Fruit fly (Drosophila melanogaster) whole organism, embryonic: ENCODE measurements around the gene soti.
A peak's percentile ranks its signal among the peaks of the same experiment; 100 is the strongest.

Experiments used
- Atf3 ChIP-seq: fragments of 200-800 bp; sonication (Bioruptor generic); optimal IDR thresholded peaks from 3 replicates; lab custom pipeline; 2016; ENCODE audit warnings: missing biosample characterization, missing genetic modification characterization
- Awh ChIP-seq: fragments of 200-800 bp; sonication (Bioruptor generic); IDR thresholded peaks from 2 replicates; pipeline ENCODE4, ENCODE4 v1.3.6; 2022; ENCODE audit warnings: missing biosample characterization, missing genetic modification characterization
- Blimp-1 ChIP-seq: fragments of 200-800 bp; sonication (Bioruptor generic); optimal IDR thresholded peaks from 3 replicates; lab custom pipeline; 2018; ENCODE audit warnings: missing biosample characterization, missing genetic modification characterization, mild to moderate bottlenecking, moderate library complexity, missing genetic modification reagents
- CG10431 ChIP-seq: fragments of 200-800 bp; sonication (Bioruptor generic); optimal IDR thresholded peaks from 3 replicates; lab custom pipeline; 2018; ENCODE audit warnings: missing biosample characterization, mild to moderate bottlenecking, missing genetic modification characterization
- CG10565 ChIP-seq: fragments of 200-800 bp; sonication (Bioruptor generic); optimal IDR thresholded peaks from 3 replicates; lab custom pipeline; 2016; ENCODE audit warnings: missing biosample characterization, mild to moderate bottlenecking, missing genetic modification characterization
- CG11398 ChIP-seq: fragments of 200-800 bp; sonication (Bioruptor generic); optimal IDR thresholded peaks from 2 replicates; lab custom pipeline; 2016; ENCODE audit warnings: missing biosample characterization, missing genetic modification characterization
- CG11504 ChIP-seq: fragments of 200-800 bp; sonication (Bioruptor generic); optimal IDR thresholded peaks from 3 replicates; lab custom pipeline; 2019; ENCODE audit warnings: missing biosample characterization, mild to moderate bottlenecking, missing genetic modification characterization, moderate library complexity
- CG1529 ChIP-seq: fragments of 200-800 bp; sonication (Bioruptor generic); optimal IDR thresholded peaks from 3 replicates; lab custom pipeline; 2018; ENCODE audit warnings: missing biosample characterization, missing genetic modification characterization
- CG15514 ChIP-seq: fragments of 200-800 bp; sonication (Bioruptor generic); optimal IDR thresholded peaks from 3 replicates; lab custom pipeline; 2017; ENCODE audit warnings: missing biosample characterization, missing genetic modification characterization, mild to moderate bottlenecking, moderate library complexity, missing genetic modification reagents
- CG17361 ChIP-seq: fragments of 200-800 bp; sonication (Bioruptor generic); IDR thresholded peaks from 3 replicates; pipeline ENCODE4 v1.3.6; 2022; ENCODE audit warnings: missing biosample characterization, missing genetic modification characterization
- CG34224 ChIP-seq: fragments of 200-800 bp; sonication (Bioruptor generic); IDR thresholded peaks from 3 replicates; pipeline ENCODE4 v1.3.6; 2022; ENCODE audit warnings: missing biosample characterization, missing genetic modification characterization; ENCODE audit not compliant: partially characterized antibody
- CG3726 ChIP-seq: fragments of 200-800 bp; sonication (Bioruptor generic); IDR thresholded peaks from 3 replicates; pipeline ENCODE4, ENCODE4 v1.3.6; 2022; ENCODE audit warnings: missing biosample characterization, missing genetic modification characterization
- CG42726 ChIP-seq: fragments of 200-800 bp; sonication (Bioruptor generic); IDR thresholded peaks from 2 replicates; pipeline ENCODE4 v1.3.6; 2022; ENCODE audit warnings: missing biosample characterization, missing genetic modification characterization; ENCODE audit not compliant: partially characterized antibody
- CG4328 ChIP-seq: fragments of 200-800 bp; sonication (Bioruptor generic); optimal IDR thresholded peaks from 3 replicates; lab custom pipeline; 2017; ENCODE audit warnings: missing biosample characterization, missing genetic modification reagents, missing genetic modification characterization
- CG4424 ChIP-seq: fragments of 200-800 bp; sonication (Bioruptor generic); optimal IDR thresholded peaks from 3 replicates; lab custom pipeline; 2016; ENCODE audit warnings: missing biosample characterization, missing genetic modification characterization
- CG4820 ChIP-seq: fragments of 200-800 bp; sonication (Bioruptor generic); optimal IDR thresholded peaks from 3 replicates; lab custom pipeline; 2016; ENCODE audit warnings: missing biosample characterization, missing genetic modification characterization
- CG4854 ChIP-seq: fragments of 200-800 bp; sonication (Bioruptor generic); optimal IDR thresholded peaks from 2 replicates; lab custom pipeline; 2016; ENCODE audit warnings: missing biosample characterization, missing genetic modification characterization, inconsistent platforms
- CG5953 ChIP-seq: fragments of 200-800 bp; sonication (Bioruptor generic); IDR thresholded peaks from 2 replicates; pipeline ENCODE4 v1.3.6; 2022; ENCODE audit warnings: missing biosample characterization, missing genetic modification characterization
- CG6175 ChIP-seq: fragments of 200-800 bp; sonication (Bioruptor generic); IDR thresholded peaks from 3 replicates; pipeline ENCODE4 v1.3.6; 2022; ENCODE audit warnings: missing biosample characterization, missing genetic modification characterization
- CG6254 ChIP-seq: fragments of 200-800 bp; sonication (Bioruptor generic); optimal IDR thresholded peaks from 3 replicates; lab custom pipeline; 2017; ENCODE audit warnings: mild to moderate bottlenecking, missing biosample characterization, missing genetic modification reagents, missing genetic modification characterization
- CG7372 ChIP-seq: fragments of 200-800 bp; sonication (Bioruptor generic); IDR thresholded peaks from 2 replicates; pipeline ENCODE4 v1.3.6; 2022; ENCODE audit warnings: missing biosample characterization, missing genetic modification characterization
- CHES-1-like ChIP-seq: fragments of 200-800 bp; sonication (Bioruptor generic); optimal IDR thresholded peaks from 2 replicates; lab custom pipeline; 2016; ENCODE audit warnings: missing biosample characterization, missing genetic modification characterization
- Dad ChIP-seq: fragments of 200-800 bp; sonication (Bioruptor generic); optimal IDR thresholded peaks from 3 replicates; lab custom pipeline; 2016; ENCODE audit warnings: missing biosample characterization, missing genetic modification characterization
- E2f1 ChIP-seq: fragments of 200-800 bp; sonication (Bioruptor generic); IDR thresholded peaks from 2 replicates; pipeline ENCODE4 v1.3.6; 2022; ENCODE audit warnings: missing biosample characterization, missing genetic modification characterization
- E2f2 ChIP-seq: fragments of 200-800 bp; sonication (Bioruptor generic); IDR thresholded peaks from 2 replicates; pipeline ENCODE4 v1.3.6; 2022; ENCODE audit warnings: missing biosample characterization, missing genetic modification characterization
- Gug ChIP-seq: fragments of 200-800 bp; sonication (Bioruptor generic); IDR thresholded peaks from 4 replicates; pipeline ENCODE4 v1.3.6; 2022; ENCODE audit warnings: missing biosample characterization, missing genetic modification characterization
- HLH3B ChIP-seq: fragments of 200-800 bp; sonication (Bioruptor generic); IDR thresholded peaks from 2 replicates; pipeline ENCODE4 v1.3.6; 2022; ENCODE audit warnings: missing biosample characterization, missing genetic modification characterization
- HmgD ChIP-seq: fragments of 200-800 bp; sonication (Bioruptor generic); optimal IDR thresholded peaks from 3 replicates; lab custom pipeline; 2016; ENCODE audit warnings: missing biosample characterization, missing genetic modification characterization
- Hr39 ChIP-seq: fragments of >200 bp; optimal IDR thresholded peaks from 2 replicates; lab custom pipeline; 2017
- Lhr ChIP-seq: fragments of 200-800 bp; sonication (Bioruptor generic); optimal IDR thresholded peaks from 3 replicates; lab custom pipeline; 2017; ENCODE audit warnings: mild to moderate bottlenecking, missing biosample characterization, missing genetic modification reagents, missing genetic modification characterization
- MTF-1 ChIP-seq: fragments of 200-800 bp; sonication (Bioruptor generic); optimal IDR thresholded peaks from 2 replicates; lab custom pipeline; 2018; ENCODE audit warnings: missing biosample characterization, mild to moderate bottlenecking, missing genetic modification characterization, borderline replicate concordance
- Mes4 ChIP-seq: fragments of 200-800 bp; sonication (Bioruptor generic); optimal IDR thresholded peaks from 2 replicates; lab custom pipeline; 2016; ENCODE audit warnings: missing biosample characterization, missing genetic modification characterization
- Mrtf ChIP-seq: fragments of 200-800 bp; sonication (Bioruptor generic); IDR thresholded peaks from 3 replicates; pipeline ENCODE4 v1.3.6; 2022; ENCODE audit warnings: missing biosample characterization, missing genetic modification characterization
- Oaz ChIP-seq: fragments of 200-800 bp; sonication (Bioruptor generic); IDR thresholded peaks from 2 replicates; pipeline ENCODE4 v1.3.6; 2022; ENCODE audit warnings: missing biosample characterization, missing genetic modification characterization
- Ptx1 ChIP-seq: fragments of 200-800 bp; sonication (Bioruptor generic); IDR thresholded peaks from 2 replicates; pipeline ENCODE4 v1.3.6; 2022; ENCODE audit warnings: missing biosample characterization, missing genetic modification characterization
- ap ChIP-seq: fragments of 200-800 bp; sonication (Bioruptor generic); IDR thresholded peaks from 2 replicates; pipeline ENCODE4 v1.3.6; 2022; ENCODE audit warnings: missing biosample characterization, missing genetic modification characterization
- bbx ChIP-seq: fragments of 200-800 bp; sonication (Bioruptor generic); IDR thresholded peaks from 2 replicates; pipeline ENCODE4 v1.3.6; 2022; ENCODE audit warnings: missing biosample characterization, missing genetic modification characterization; ENCODE audit not compliant: partially characterized antibody
- chif ChIP-seq, 2 experiments: fragments of 200-800 bp; sonication (Bioruptor generic); optimal IDR thresholded peaks; 3 replicates each; lab custom pipeline; 2016; ENCODE audit warnings: missing biosample characterization in 2 of 2, missing genetic modification characterization in 2 of 2
- chm ChIP-seq: fragments of 200-800 bp; sonication (Bioruptor generic); IDR thresholded peaks from 2 replicates; pipeline ENCODE4 v1.3.6; 2022; ENCODE audit warnings: missing biosample characterization, missing genetic modification characterization
- da ChIP-seq: fragments of 200-800 bp; sonication (Bioruptor generic); optimal IDR thresholded peaks from 2 replicates; lab custom pipeline; 2016; ENCODE audit warnings: missing biosample characterization, missing genetic modification characterization
- danr ChIP-seq: fragments of 200-800 bp; sonication (Bioruptor generic); IDR thresholded peaks from 2 replicates; pipeline ENCODE4 v1.3.6; 2022; ENCODE audit warnings: missing biosample characterization, missing genetic modification characterization
- dm ChIP-seq: fragments of 200-800 bp; sonication (Bioruptor generic); optimal IDR thresholded peaks from 3 replicates; lab custom pipeline; 2016; ENCODE audit warnings: missing biosample characterization, missing genetic modification characterization
- gcm2 ChIP-seq: fragments of 200-800 bp; sonication (Bioruptor generic); optimal IDR thresholded peaks from 2 replicates; lab custom pipeline; 2016; ENCODE audit warnings: missing biosample characterization, missing genetic modification characterization
- hth ChIP-seq: fragments of >200 bp; optimal IDR thresholded peaks from 2 replicates; lab custom pipeline; 2017; ENCODE audit warnings: inconsistent platforms
- kay ChIP-seq: fragments of 200-800 bp; sonication (Bioruptor generic); optimal IDR thresholded peaks from 2 replicates; lab custom pipeline; 2016; ENCODE audit warnings: missing biosample characterization, missing genetic modification characterization
- mam ChIP-seq: fragments of 200-800 bp; sonication (Bioruptor generic); optimal IDR thresholded peaks from 3 replicates; lab custom pipeline; 2016; ENCODE audit warnings: missing biosample characterization, missing genetic modification characterization
- onecut ChIP-seq: fragments of 200-800 bp; sonication (Bioruptor generic); IDR thresholded peaks from 2 replicates; pipeline ENCODE4 v1.3.6; 2022; ENCODE audit warnings: missing biosample characterization, missing genetic modification characterization
- p53 ChIP-seq: fragments of 200-800 bp; sonication (Bioruptor generic); optimal IDR thresholded peaks from 2 replicates; lab custom pipeline; 2016; ENCODE audit warnings: missing biosample characterization, missing genetic modification characterization
- phol ChIP-seq: fragments of 200-800 bp; sonication (Bioruptor generic); optimal IDR thresholded peaks from 3 replicates; lab custom pipeline; 2018; ENCODE audit warnings: missing biosample characterization, mild to moderate bottlenecking, missing genetic modification characterization, moderate library complexity
- zen2 ChIP-seq: fragments of 200-800 bp; sonication (Bioruptor generic); IDR thresholded peaks from 3 replicates; pipeline ENCODE4 v1.3.6; 2022; ENCODE audit warnings: missing biosample characterization, missing genetic modification characterization; ENCODE audit not compliant: partially characterized antibody

soti gene

DNA sequence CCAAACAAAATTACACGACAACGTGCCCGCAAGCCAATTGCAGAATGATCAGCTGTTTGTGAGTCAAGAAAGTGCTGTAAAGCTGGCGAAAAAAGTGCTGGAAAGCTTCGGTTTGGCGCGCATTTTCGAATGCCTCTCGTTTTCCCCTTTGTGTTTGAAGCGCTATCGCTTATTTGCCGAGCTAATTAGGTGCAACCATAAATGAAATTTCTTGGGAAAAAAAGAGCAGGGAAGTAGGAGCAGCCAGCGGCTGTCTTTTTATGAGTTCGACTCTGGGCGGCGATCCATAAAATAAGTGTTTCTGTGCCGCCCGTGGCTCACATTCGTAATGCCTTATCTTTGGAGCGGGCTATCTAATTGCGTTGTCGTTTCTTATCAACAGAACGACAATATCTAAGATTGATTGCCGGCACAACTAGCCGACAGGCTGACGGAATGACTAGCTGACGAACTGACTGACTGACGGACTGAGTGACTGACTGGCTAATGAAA lies 19.7 kb downstream of the soti start, which contains the start of gene Dnaaf5 (continued):
- no peak for TF ChIP-seq mam (GFP tag; lab: Kevin White, UChicago)
- no peak for TF ChIP-seq CG6254 (GFP tag; lab: Kevin White, UChicago)
- TF ChIP-seq Dad: no peak
- peak; percentile 48; the same call in 1 of the 3 replicates for TF ChIP-seq CG6175 (GFP tag; lab: Robert Waterston, UW)
- peak; percentile 13 for TF ChIP-seq dm (GFP tag; lab: Kevin White, UChicago)
- TF ChIP-seq CG11504 (tag; lab: Kevin White, UChicago): peak; percentile 69
- TF ChIP-seq zen2 (GFP tag; lab: Robert Waterston, UW): no peak
- TF ChIP-seq CG4424 (GFP tag; lab: Kevin White, UChicago): no peak
- TF ChIP-seq kay (GFP tag; lab: Kevin White, UChicago): no peak
- no peak for TF ChIP-seq HLH3B (GFP tag; lab: Robert Waterston, UW)
- no peak for TF ChIP-seq CG10565 (GFP tag; lab: Kevin White, UChicago)
- TF ChIP-seq phol (tag; lab: Kevin White, UChicago): no peak

DNA sequence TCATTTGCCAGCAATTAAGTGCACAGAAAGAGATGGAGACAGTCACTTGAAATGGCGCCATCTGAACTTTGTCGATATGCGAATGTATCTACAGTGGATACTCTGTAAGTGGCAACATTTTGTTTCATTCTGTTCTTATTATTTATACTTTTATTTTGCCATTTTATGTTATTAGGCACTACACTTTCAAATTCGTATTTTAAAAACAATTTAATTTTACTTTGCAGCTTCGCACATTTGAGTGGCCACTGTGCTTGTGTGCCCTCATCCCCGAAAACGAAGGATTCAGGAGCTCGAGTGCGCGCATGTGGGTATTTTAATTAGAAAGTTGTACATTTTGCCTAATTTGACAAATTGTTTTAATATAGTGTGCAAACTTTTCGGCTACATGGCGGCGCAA lies 24.1 kb downstream of the soti start:
- TF ChIP-seq CG42726 (GFP tag; lab: Robert Waterston, UW) (no peak), CG10431 (GFP tag; lab: Kevin White, UChicago) (no peak), Awh (GFP tag; lab: Robert Waterston, UW) (peak; percentile 27; the same call in 1 of the 2 replicates), CHES-1-like (GFP tag; lab: Kevin White, UChicago) (no peak), Hr39 (lab: Kevin White, UChicago) (no peak), CG34224 (GFP tag; lab: Robert Waterston, UW) (no peak), Blimp-1 (GFP tag; lab: Kevin White, UChicago) (peak; percentile 45), hth (lab: Kevin White, UChicago) (no peak), Dad (no peak), CG5953 (no peak), CG11398 (GFP tag; lab: Kevin White, UChicago) (no peak), CG3726 (no peak), CG15514 (GFP tag; lab: Kevin White, UChicago) (no peak), gcm2 (no peak), MTF-1 (GFP tag; lab: Kevin White, UChicago) (no peak), Mes4 (GFP tag; lab: Kevin White, UChicago) (no peak), Oaz (GFP tag; lab: Robert Waterston, UW) (peak; percentile 15; the same call in 1 of the 2 replicates), CG4820 (peak; percentile 23), E2f1 (GFP tag; lab: Robert Waterston, UW) (peak; percentile 28; the same call in 1 of the 2 replicates), danr (GFP tag; lab: Robert Waterston, UW) (no peak), Ptx1 (GFP tag; lab: Robert Waterston, UW) (peak; percentile 60), bbx (GFP tag; lab: Robert Waterston, UW) (no peak), chif (GFP tag; optimal IDR thresholded peaks at IDR 0.05; lab: Kevin White, UChicago) (peak in 1 of 2 experiments; percentile 28), Lhr (GFP tag; lab: Kevin White, UChicago) (no peak), p53 (GFP tag; lab: Kevin White, UChicago) (no peak), CG4854 (GFP tag; lab: Kevin White, UChicago) (no peak), CG4328 (GFP tag; lab: Kevin White, UChicago) (no peak), CG7372 (GFP tag; lab: Robert Waterston, UW) (no peak), CG17361 (GFP tag; lab: Robert Waterston, UW) (0 out of 3 replicates have a peak, but pooled peaks have one; percentile 19), Atf3 (GFP tag; lab: Kevin White, UChicago) (no peak), da (GFP tag; lab: Kevin White, UChicago) (no peak), E2f2 (no peak; the same call in 1 of the 2 replicates), Mrtf (GFP tag; lab: Robert Waterston, UW) (peak; percentile 34; the same call in 1 of the 3 replicates), HmgD (GFP tag; lab: Kevin White, UChicago) (no peak), Gug (GFP tag; lab: Robert Waterston, UW) (peak; percentile 15; the same call in 1 of the 4 replicates), CG1529 (GFP tag; lab: Kevin White, UChicago) (no peak), chm (GFP tag; lab: Robert Waterston, UW) (0 out of 2 replicates have a peak, but pooled peaks have one; percentile 31), onecut (peak; percentile 27; the same call in 1 of the 2 replicates), ap (GFP tag; lab: Robert Waterston, UW) (no peak)
